Fruit fly (Drosophila melanogaster): Measurements from ENCODE around the gene CG34434.

dm6 chrX:5649998-5650397 lies 33.8 kb upstream of the CG34434 start:
- TF ChIP-seq tj (GFP tag; optimal IDR thresholded peaks at IDR 0.05): no peak
- TF ChIP-seq cnc (optimal IDR thresholded peaks at IDR 0.05): no peak
- TF ChIP-seq Hr96 (GFP tag; optimal IDR thresholded peaks at IDR 0.05): no peak
- no peak for TF ChIP-seq kay (GFP tag; ENCODE audit: borderline replicate concordance)
- TF ChIP-seq CG7045 (GFP tag; optimal IDR thresholded peaks at IDR 0.05): no peak
- TF ChIP-seq CG1620 (GFP tag; optimal IDR thresholded peaks at IDR 0.05): no peak
- no peak for TF ChIP-seq CG12768 (GFP tag; optimal IDR thresholded peaks at IDR 0.05)
- no peak for TF ChIP-seq bab1 (GFP tag; optimal IDR thresholded peaks at IDR 0.05)
- TF ChIP-seq CG7101 (tag; optimal IDR thresholded peaks at IDR 0.05): no peak
- TF ChIP-seq cic (GFP tag; optimal IDR thresholded peaks at IDR 0.05): no peak
- no peak for TF ChIP-seq Crg-1 (GFP tag; optimal IDR thresholded peaks at IDR 0.05)

Measured in whole organism, adult.